Worm (Caenorhabditis elegans): ENCODE measurements around the gene cup-14.

DNA sequence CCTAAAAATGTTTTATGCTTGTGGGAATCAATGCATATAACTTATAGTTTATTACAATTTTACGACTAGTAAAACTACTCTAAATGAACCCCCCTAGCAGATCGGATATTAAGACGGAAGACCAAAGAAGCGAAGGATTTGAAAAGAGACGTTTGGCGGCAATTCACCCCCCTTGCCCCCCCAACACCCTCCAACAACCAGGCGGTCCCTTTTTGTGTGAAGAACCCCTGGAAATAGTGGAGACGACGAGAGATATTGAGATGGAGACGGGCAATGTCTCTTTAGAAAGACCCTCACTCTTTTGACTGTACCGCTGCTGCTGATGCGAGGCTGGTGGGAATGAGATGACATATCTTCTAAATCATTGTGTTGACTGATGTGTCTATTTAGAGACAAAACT, 24.7 kb downstream of the cup-14 start:
- no peak for TF ChIP-seq W03F9.2 (tag; optimal IDR thresholded peaks at IDR 0.05)
- TF ChIP-seq him-1 (tag; optimal IDR thresholded peaks at IDR 0.05) = no peak
